Worm (Caenorhabditis elegans) whole organism, young adult: ENCODE results near the gene T06A1.5.

Source experiments
- F52B5.7 ChIP-seq: sonication (generic microtip); optimal IDR thresholded peaks from 2 replicates; lab custom pipeline; 2016; ENCODE audit warnings: mild to moderate bottlenecking, missing genetic modification characterization, missing compliant biosample characterization
- T07F8.4 ChIP-seq: sonication (generic microtip); optimal IDR thresholded peaks from 2 replicates; lab custom pipeline; 2016; ENCODE audit warnings: mild to moderate bottlenecking, missing genetic modification characterization, moderate library complexity, missing compliant biosample characterization
- Y67H2A.10 ChIP-seq: fragments of 200-800 bp; sonication (Bioruptor generic); conservative IDR thresholded peaks from 2 replicates; pipeline ENCODE4 v1.3.6; 2022; ENCODE audit warnings: missing genetic modification reagents, missing genetic modification characterization, missing compliant biosample characterization
- ama-1 ChIP-seq, 3 experiments: fragments of 150-350 bp in 1 of 3; sonication (generic microtip) in 2 of 3; optimal IDR thresholded peaks; 2 replicates each; lab custom pipeline; 2014 to 2018; ENCODE audit warnings: missing biosample characterization in 2 of 3, missing genetic modification characterization in 2 of 3, missing genetic modification reagents in 2 of 3
- hmg-20 ChIP-seq: fragments of 200-800 bp; sonication (Bioruptor generic); IDR thresholded peaks from 2 replicates; pipeline ENCODE4 v1.3.6; 2022; ENCODE audit warnings: missing genetic modification reagents, missing genetic modification characterization, missing compliant biosample characterization
- lag-1 ChIP-seq: fragments of 200-800 bp; sonication (Bioruptor generic); IDR thresholded peaks from 2 replicates; pipeline ENCODE4 v1.3.6; 2022; ENCODE audit warnings: missing genetic modification reagents, missing genetic modification characterization, missing compliant biosample characterization
- lin-35 ChIP-seq, 3 experiments: fragments of 150-350 bp in 2 of 3; sonication (generic microtip) in 1 of 3; optimal IDR thresholded peaks; 2 replicates each; lab custom pipeline; 2014 to 2018; ENCODE audit warnings: missing biosample characterization in 3 of 3, missing genetic modification characterization in 3 of 3, missing genetic modification reagents in 3 of 3
- nfya-1 ChIP-seq: sonication (generic microtip); optimal IDR thresholded peaks from 2 replicates; lab custom pipeline; 2017; ENCODE audit warnings: antibody characterized with exemption, missing compliant biosample characterization, missing genetic modification characterization, borderline replicate concordance; ENCODE audit not compliant: insufficient read depth
- nhr-120 ChIP-seq: fragments of 200-800 bp; sonication (Bioruptor generic); IDR thresholded peaks from 2 replicates; pipeline ENCODE4 v1.3.6; 2022; ENCODE audit warnings: missing genetic modification characterization, missing compliant biosample characterization
- unc-62 ChIP-seq: fragments of 150-350 bp; optimal IDR thresholded peaks from 2 replicates; lab custom pipeline; 2014; ENCODE audit warnings: missing biosample characterization, missing genetic modification reagents, missing genetic modification characterization

DNA sequence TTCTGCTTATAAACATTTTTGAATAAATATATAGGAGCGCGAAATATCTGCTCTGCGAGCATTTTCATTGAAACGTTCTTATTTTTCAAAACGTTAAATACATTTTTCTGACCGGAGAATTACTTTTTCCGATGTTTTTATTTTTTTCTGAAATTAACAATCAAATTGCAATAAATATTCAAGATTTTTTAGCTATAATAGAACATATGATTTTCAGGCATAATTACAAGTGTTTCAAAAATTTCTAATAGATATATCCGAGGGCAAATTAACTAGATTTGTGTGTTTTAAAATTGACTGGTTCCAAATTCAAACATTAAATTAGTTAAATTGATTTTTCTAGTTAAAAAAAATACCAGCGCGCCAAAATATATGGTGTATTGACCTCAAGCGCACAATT, 51.9 kb downstream of the T06A1.5 start, which contains the start of gene T08B1.4:
- no peak for TF ChIP-seq Y67H2A.10
- no peak for TF ChIP-seq unc-62 (GFP tag; lab: Kevin White, UChicago)
- no peak for TF ChIP-seq ama-1 (optimal IDR thresholded peaks at IDR 0.05; lab: Kevin White, UChicago)
- no peak for TF ChIP-seq ama-1 (GFP tag; optimal IDR thresholded peaks at IDR 0.05; lab: Kevin White, UChicago)
- no peak for TF ChIP-seq lag-1 (GFP tag; lab: Robert Waterston, UW)
- no peak for TF ChIP-seq T07F8.4 (tag; lab: Kevin White, UChicago)
- TF ChIP-seq lin-35 (GFP tag; optimal IDR thresholded peaks at IDR 0.05; lab: Kevin White, UChicago): no peak
- no peak for TF ChIP-seq nhr-120 (GFP tag; lab: Robert Waterston, UW)
- TF ChIP-seq hmg-20 (GFP tag; lab: Robert Waterston, UW): no peak
- no peak for TF ChIP-seq nfya-1 (tag; lab: Kevin White, UChicago)
- TF ChIP-seq F52B5.7 (tag; lab: Kevin White, UChicago): no peak
